Fruit fly (Drosophila melanogaster) Kc167 (cell line): Measurements from ENCODE around the gene CG8188.

ENCODE experiments used
- Myc ChIP-seq: fragments of >200 bp; optimal IDR thresholded peaks from 2 replicates; lab custom pipeline; 2017; ENCODE audit warnings: missing external identifiers
- Sin3A ChIP-seq: fragments of >200 bp; optimal IDR thresholded peaks from 2 replicates; lab custom pipeline; 2018; ENCODE audit warnings: missing external identifiers
- h ChIP-seq: fragments of >200 bp; optimal IDR thresholded peaks from 3 replicates; lab custom pipeline; 2018; ENCODE audit warnings: missing external identifiers
- insv ChIP-seq: fragments of >200 bp; optimal IDR thresholded peaks from 3 replicates; lab custom pipeline; 2018; ENCODE audit warnings: missing external identifiers
- psq ChIP-seq: fragments of >200 bp; optimal IDR thresholded peaks from 2 replicates; lab custom pipeline; 2017; ENCODE audit warnings: missing external identifiers
- ttk ChIP-seq: sonication (Bioruptor generic); optimal IDR thresholded peaks from 2 replicates; lab custom pipeline; 2017; ENCODE audit warnings: missing external identifiers

dm6 chrX:17714976-17715375 lies 12.2 kb upstream of the CG8188 start:
- TF ChIP-seq Sin3A (lab: Kevin White, UChicago) (no peak), insv (no peak), psq (lab: Kevin White, UChicago) (no peak), ttk (lab: Kevin White, UChicago) (no peak), h (lab: Kevin White, UChicago) (no peak), Myc (no peak)
